Worm (Caenorhabditis elegans): ENCODE results near the gene madd-3.

DNA sequence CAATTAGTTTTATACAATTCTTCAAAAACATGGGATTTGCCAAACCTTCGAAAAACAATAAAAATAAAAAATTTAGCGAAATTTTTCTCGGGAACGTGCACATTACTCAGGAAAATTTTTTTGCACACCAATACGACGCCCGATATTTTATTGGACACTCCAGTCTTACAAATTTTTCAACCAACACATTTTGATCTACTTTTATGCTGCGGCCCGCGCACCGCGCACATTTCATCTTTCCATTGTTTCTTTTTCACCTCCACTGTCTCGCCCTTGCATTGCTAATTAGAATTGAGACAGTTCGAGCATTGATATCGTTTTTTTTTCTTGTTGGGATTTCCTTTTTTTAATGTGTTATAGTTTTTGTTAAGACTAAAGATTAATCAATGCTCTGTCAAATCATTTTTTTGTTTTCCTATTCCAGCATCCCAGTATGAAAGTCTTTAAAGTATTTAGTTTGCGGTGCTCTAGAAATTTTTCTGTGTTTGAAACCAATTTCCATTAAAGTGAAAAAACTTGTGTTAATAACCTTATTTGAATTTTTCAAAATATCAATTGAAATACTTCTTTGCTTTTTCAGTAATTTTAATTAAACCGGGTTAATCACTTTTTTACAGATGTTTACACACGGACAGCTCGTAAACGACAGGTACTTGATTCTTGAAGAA is 48.9 kb downstream of the madd-3 start, which contains the start of gene K04C1.5:
- no peak for TF ChIP-seq nhr-237 (tag; optimal IDR thresholded peaks at IDR 0.05)
- TF ChIP-seq lin-15B (tag; optimal IDR thresholded peaks at IDR 0.05): no peak
- no peak for TF ChIP-seq aha-1 (tag; optimal IDR thresholded peaks at IDR 0.05)
- no peak for TF ChIP-seq lin-35 (GFP tag; optimal IDR thresholded peaks at IDR 0.05)
